Worm (Caenorhabditis elegans) whole organism, early embryonic: ENCODE measurements around the gene npr-41.

Experiments used
- B0310.2 ChIP-seq: sonication (generic microtip); optimal IDR thresholded peaks from 2 replicates; lab custom pipeline; 2016; ENCODE audit warnings: mild to moderate bottlenecking, missing genetic modification characterization, missing compliant biosample characterization
- F13C5.2 ChIP-seq: sonication (generic microtip); optimal IDR thresholded peaks from 2 replicates; lab custom pipeline; 2017; ENCODE audit warnings: mild to moderate bottlenecking, missing genetic modification characterization, inconsistent platforms, missing compliant biosample characterization
- aly-1 ChIP-seq: sonication (generic microtip); optimal IDR thresholded peaks from 2 replicates; lab custom pipeline; 2016; ENCODE audit warnings: missing genetic modification characterization, missing compliant biosample characterization
- ama-1 ChIP-seq: fragments of 150-350 bp; optimal IDR thresholded peaks from 2 replicates; lab custom pipeline; 2014
- ceh-13 ChIP-seq: fragments of 200-800 bp; sonication (Bioruptor generic); optimal IDR thresholded peaks from 2 replicates; lab custom pipeline; 2018; ENCODE audit warnings: mild to moderate bottlenecking, missing genetic modification characterization, missing compliant biosample characterization
- ceh-36 ChIP-seq: sonication (generic microtip); optimal IDR thresholded peaks from 2 replicates; lab custom pipeline; 2016; ENCODE audit warnings: missing genetic modification characterization, inconsistent platforms, missing compliant biosample characterization
- ets-7 ChIP-seq: sonication (generic microtip); optimal IDR thresholded peaks from 2 replicates; lab custom pipeline; 2016; ENCODE audit warnings: missing genotype, missing genetic modification characterization, missing compliant biosample characterization
- flt-1 ChIP-seq: fragments of 200-800 bp; sonication (Bioruptor generic); IDR thresholded peaks from 2 replicates; pipeline ENCODE4 v1.3.6; 2022; ENCODE audit warnings: missing genetic modification characterization, missing compliant biosample characterization
- hmbx-1 ChIP-seq: sonication (generic microtip); optimal IDR thresholded peaks from 2 replicates; lab custom pipeline; 2016; ENCODE audit warnings: mild to moderate bottlenecking, missing genetic modification characterization, missing compliant biosample characterization
- hmg-4 ChIP-seq: fragments of 200-800 bp; sonication (Bioruptor generic); optimal IDR thresholded peaks from 2 replicates; lab custom pipeline; 2018; ENCODE audit warnings: mild to moderate bottlenecking, missing genetic modification characterization, missing compliant biosample characterization
- hnd-1 ChIP-seq: sonication (generic microtip); optimal IDR thresholded peaks from 2 replicates; lab custom pipeline; 2016; ENCODE audit warnings: missing genetic modification characterization, missing compliant biosample characterization
- pes-1 ChIP-seq: fragments of 200-800 bp; sonication (Bioruptor generic); IDR thresholded peaks from 2 replicates; pipeline ENCODE4 v1.3.6; 2022; ENCODE audit warnings: missing genetic modification reagents, missing genetic modification characterization, missing compliant biosample characterization
- scrt-1 ChIP-seq: fragments of 200-800 bp; sonication (Bioruptor generic); IDR thresholded peaks from 2 replicates; pipeline ENCODE4 v1.3.6; 2022; ENCODE audit warnings: missing genetic modification characterization, missing compliant biosample characterization
- sea-1 ChIP-seq: fragments of 200-800 bp; sonication (Bioruptor generic); conservative IDR thresholded peaks from 2 replicates; pipeline ENCODE4 v1.3.6; 2022; ENCODE audit warnings: missing genetic modification characterization, missing compliant biosample characterization
- tbx-11 ChIP-seq: fragments of 200-800 bp; sonication (Bioruptor generic); IDR thresholded peaks from 2 replicates; pipeline ENCODE4 v1.3.6; 2022; ENCODE audit warnings: missing genetic modification characterization, missing compliant biosample characterization
- tbx-37 ChIP-seq: fragments of 200-800 bp; sonication (Bioruptor generic); conservative IDR thresholded peaks from 2 replicates; pipeline ENCODE4 v1.3.6; 2022; ENCODE audit warnings: missing genetic modification reagents, missing genetic modification characterization, missing compliant biosample characterization
- tra-4 ChIP-seq: sonication (generic microtip); optimal IDR thresholded peaks from 2 replicates; lab custom pipeline; 2017; ENCODE audit warnings: missing genetic modification characterization, missing compliant biosample characterization

npr-41 gene

ce11 chrII:11473525-11474181, 36.8 kb upstream of the npr-41 start, which contains the start of the genes metl-1 and W02B12.11:
TSS of gene metl-1 (minus strand) at chrII:11473575.
TSS of gene W02B12.11 (plus strand) at chrII:11473861.
- no peak for TF ChIP-seq ama-1 (lab: Kevin White, UChicago)
- peak; percentile 22 for TF ChIP-seq hmg-4 (GFP tag; lab: Kevin White, UChicago)
- peak; percentile 44 for TF ChIP-seq F13C5.2 (tag; lab: Kevin White, UChicago)
- TF ChIP-seq tbx-37 (GFP tag; lab: Robert Waterston, UW), result peak; percentile 62; the same call in 1 of the 2 replicates
- TF ChIP-seq tra-4 (tag; lab: Kevin White, UChicago), result no peak
- TF ChIP-seq flt-1, result peak; percentile 72
- no peak for TF ChIP-seq B0310.2
- no peak for TF ChIP-seq tbx-11 (GFP tag; lab: Robert Waterston, UW)
- no peak for TF ChIP-seq sea-1 (GFP tag; lab: Robert Waterston, UW)

- no peak for TF ChIP-seq F13C5.2 (tag; lab: Kevin White, UChicago)
- no peak for TF ChIP-seq ceh-36 (tag; lab: Kevin White, UChicago)
- TF ChIP-seq tra-4 (tag; lab: Kevin White, UChicago), result no peak
- no peak for TF ChIP-seq ceh-13 (GFP tag; lab: Kevin White, UChicago)
- TF ChIP-seq ama-1 (lab: Kevin White, UChicago), result no peak
- TF ChIP-seq hnd-1, result no peak
- no peak for TF ChIP-seq B0310.2
- no peak for TF ChIP-seq flt-1
Observed at ce11 chrII:11476410-11476809, 34.1 kb upstream of the npr-41 start, which contains the start of gene W02B12.16. TSS of gene W02B12.16 (minus strand) at chrII:11476510.

- TF ChIP-seq B0310.2 (no peak), ama-1 (lab: Kevin White, UChicago) (no peak)
Observed at ce11 chrII:11479076-11479475, 31.4 kb upstream of the npr-41 start, which contains the start of gene W02B12.12. TSS of gene W02B12.12 (minus strand) at chrII:11479176.

ce11 chrII:11484600-11484999, 25.9 kb upstream of the npr-41 start:
- TF ChIP-seq aly-1 (tag; lab: Kevin White, UChicago) (peak; percentile 97), tra-4 (tag; lab: Kevin White, UChicago) (peak; percentile 93), scrt-1 (GFP tag; lab: Robert Waterston, UW) (peak; percentile 95), sea-1 (GFP tag; lab: Robert Waterston, UW) (peak; percentile 97), ceh-36 (tag; lab: Kevin White, UChicago) (peak; percentile 97), pes-1 (GFP tag; lab: Robert Waterston, UW) (peak; percentile 97), F13C5.2 (tag; lab: Kevin White, UChicago) (peak; percentile 97), tbx-37 (GFP tag; lab: Robert Waterston, UW) (peak; percentile 98), hmg-4 (GFP tag; lab: Kevin White, UChicago) (peak; percentile 98), B0310.2 (peak; percentile 97), ets-7 (tag; lab: Kevin White, UChicago) (peak; percentile 89), hmbx-1 (tag; lab: Kevin White, UChicago) (peak; percentile 89), ama-1 (lab: Kevin White, UChicago) (no peak), tbx-11 (GFP tag; lab: Robert Waterston, UW) (peak; percentile 96), flt-1 (peak; percentile 97), hnd-1 (peak; percentile 94), ceh-13 (GFP tag; lab: Kevin White, UChicago) (peak; percentile 93)

- no peak for TF ChIP-seq pes-1 (GFP tag; lab: Robert Waterston, UW)
- no peak for TF ChIP-seq flt-1
- TF ChIP-seq hnd-1, result no peak
- no peak for TF ChIP-seq ceh-13 (GFP tag; lab: Kevin White, UChicago)
- no peak for TF ChIP-seq scrt-1 (GFP tag; lab: Robert Waterston, UW)
- no peak for TF ChIP-seq ama-1 (lab: Kevin White, UChicago)
- TF ChIP-seq F13C5.2 (tag; lab: Kevin White, UChicago), result no peak
- no peak for TF ChIP-seq aly-1 (tag; lab: Kevin White, UChicago)
- no peak for TF ChIP-seq ceh-36 (tag; lab: Kevin White, UChicago)
- TF ChIP-seq tra-4 (tag; lab: Kevin White, UChicago), result no peak
- no peak for TF ChIP-seq ets-7 (tag; lab: Kevin White, UChicago)
Observed at ce11 chrII:11485200-11485599, 25.3 kb upstream of the npr-41 start, which contains the start of gene twk-5. TSS of gene twk-5 (minus strand) at chrII:11485300.

- TF ChIP-seq hmg-4 (GFP tag; lab: Kevin White, UChicago) (no peak), tbx-11 (GFP tag; lab: Robert Waterston, UW) (no peak), ceh-36 (tag; lab: Kevin White, UChicago) (no peak), aly-1 (tag; lab: Kevin White, UChicago) (no peak), ama-1 (lab: Kevin White, UChicago) (no peak), hmbx-1 (tag; lab: Kevin White, UChicago) (no peak), tra-4 (tag; lab: Kevin White, UChicago) (no peak), ceh-13 (GFP tag; lab: Kevin White, UChicago) (no peak)
Observed at ce11 chrII:11486698-11487234, 23.7 kb upstream of the npr-41 start, which contains the start of gene ttr-18. TSS of gene ttr-18 (minus strand) at chrII:11486748.

- no peak for TF ChIP-seq tra-4 (tag; lab: Kevin White, UChicago)
- no peak for TF ChIP-seq ama-1 (lab: Kevin White, UChicago)
- TF ChIP-seq scrt-1 (GFP tag; lab: Robert Waterston, UW), result no peak
- TF ChIP-seq hmg-4 (GFP tag; lab: Kevin White, UChicago), result no peak
- no peak for TF ChIP-seq ets-7 (tag; lab: Kevin White, UChicago)
- no peak for TF ChIP-seq tbx-37 (GFP tag; lab: Robert Waterston, UW)
- TF ChIP-seq ceh-36 (tag; lab: Kevin White, UChicago), result no peak
Observed at ce11 chrII:11487999-11488398, 22.5 kb upstream of the npr-41 start, which contains the start of gene B0334.13. TSS of gene B0334.13 (plus strand) at chrII:11488299.
